Fruit fly (Drosophila melanogaster) whole organism, embryonic: Measurements from ENCODE around the gene Sr-CI.

Source experiments
- B-H1 ChIP-seq: fragments of 200-800 bp; sonication (Bioruptor generic); IDR thresholded peaks from 3 replicates; pipeline ENCODE4 v1.3.6; 2022; ENCODE audit warnings: missing biosample characterization, missing genetic modification characterization
- CG10267 ChIP-seq: fragments of 200-800 bp; sonication (Bioruptor generic); optimal IDR thresholded peaks from 2 replicates; lab custom pipeline; 2018; ENCODE audit warnings: missing biosample characterization, mild to moderate bottlenecking, missing genetic modification characterization, moderate library complexity
- CG10543 ChIP-seq: fragments of 200-800 bp; sonication (Bioruptor generic); optimal IDR thresholded peaks from 3 replicates; lab custom pipeline; 2017; ENCODE audit warnings: missing biosample characterization, mild to moderate bottlenecking, missing genetic modification characterization, moderate library complexity
- CG11093 ChIP-seq: fragments of 200-800 bp; sonication (Bioruptor generic); IDR thresholded peaks from 3 replicates; pipeline ENCODE4 v1.3.6; 2022; ENCODE audit warnings: missing biosample characterization, missing genetic modification characterization
- CG13624 ChIP-seq: fragments of 200-800 bp; sonication (Bioruptor generic); optimal IDR thresholded peaks from 2 replicates; lab custom pipeline; 2016; ENCODE audit warnings: missing biosample characterization, missing genetic modification characterization
- CG14014 ChIP-seq: fragments of 200-800 bp; sonication (Bioruptor generic); IDR thresholded peaks from 2 replicates; pipeline ENCODE4 v1.3.6; 2022; ENCODE audit warnings: missing biosample characterization, missing genetic modification characterization
- CG1647 ChIP-seq: fragments of 200-800 bp; sonication (Bioruptor generic); optimal IDR thresholded peaks from 3 replicates; lab custom pipeline; 2016; ENCODE audit warnings: missing biosample characterization, missing genetic modification characterization
- CG16815 ChIP-seq: fragments of 200-800 bp; sonication (Bioruptor generic); optimal IDR thresholded peaks from 3 replicates; lab custom pipeline; 2017; ENCODE audit warnings: missing biosample characterization, mild to moderate bottlenecking, missing genetic modification characterization
- CG18476 ChIP-seq: fragments of 200-800 bp; sonication (Bioruptor generic); optimal IDR thresholded peaks from 2 replicates; lab custom pipeline; 2016; ENCODE audit warnings: missing biosample characterization, mild to moderate bottlenecking, missing genetic modification characterization
- CG2712 ChIP-seq: fragments of 200-800 bp; optimal IDR thresholded peaks from 3 replicates; lab custom pipeline; 2019; ENCODE audit warnings: missing biosample characterization, mild to moderate bottlenecking, missing genetic modification characterization, moderate library complexity
- CG4328 ChIP-seq: fragments of 200-800 bp; sonication (Bioruptor generic); optimal IDR thresholded peaks from 3 replicates; lab custom pipeline; 2017; ENCODE audit warnings: missing biosample characterization, missing genetic modification reagents, missing genetic modification characterization
- CG4424 ChIP-seq: fragments of 200-800 bp; sonication (Bioruptor generic); optimal IDR thresholded peaks from 3 replicates; lab custom pipeline; 2016; ENCODE audit warnings: missing biosample characterization, missing genetic modification characterization
- CG4730 ChIP-seq: fragments of 200-800 bp; sonication (Bioruptor generic); IDR thresholded peaks from 2 replicates; pipeline ENCODE4 v1.3.6; 2022; ENCODE audit warnings: missing biosample characterization, missing genetic modification characterization
- CG6765 ChIP-seq: fragments of 200-800 bp; sonication (Bioruptor generic); optimal IDR thresholded peaks from 3 replicates; lab custom pipeline; 2017; ENCODE audit warnings: missing biosample characterization, mild to moderate bottlenecking, missing genetic modification characterization
- CG6791 ChIP-seq: fragments of 200-800 bp; sonication (Bioruptor generic); IDR thresholded peaks from 3 replicates; pipeline ENCODE4 v1.3.6; 2022; ENCODE audit warnings: missing biosample characterization, missing genetic modification characterization; ENCODE audit not compliant: partially characterized antibody
- CG7745 ChIP-seq: fragments of 200-800 bp; sonication (Bioruptor generic); optimal IDR thresholded peaks from 2 replicates; lab custom pipeline; 2018; ENCODE audit warnings: missing biosample characterization, mild to moderate bottlenecking, missing genetic modification characterization, moderate library complexity
- CTCF ChIP-seq: fragments of 200-800 bp; sonication (Bioruptor generic); optimal IDR thresholded peaks from 2 replicates; lab custom pipeline; 2017; ENCODE audit warnings: missing biosample characterization, mild to moderate bottlenecking, missing genetic modification characterization, moderate library complexity
- CkIIα-i1 ChIP-seq: fragments of 200-800 bp; sonication (Bioruptor generic); IDR thresholded peaks from 2 replicates; pipeline ENCODE4 v1.3.6; 2022; ENCODE audit warnings: missing biosample characterization, missing genetic modification characterization
- D19A ChIP-seq: fragments of 200-800 bp; optimal IDR thresholded peaks from 3 replicates; lab custom pipeline; 2019; ENCODE audit warnings: missing biosample characterization, mild to moderate bottlenecking, missing genetic modification characterization, moderate library complexity
- Deaf1 ChIP-seq: fragments of 200-800 bp; optimal IDR thresholded peaks from 3 replicates; lab custom pipeline; 2019; ENCODE audit warnings: missing biosample characterization, mild to moderate bottlenecking, missing genetic modification characterization, moderate library complexity
- Dfd ChIP-seq, 2 experiments: fragments of >200 bp; optimal IDR thresholded peaks; 2 replicates each; lab custom pipeline; 2017; ENCODE audit warnings: missing biosample characterization in 2 of 2, missing genetic modification characterization in 2 of 2
- Doc2 ChIP-seq: fragments of 200-800 bp; sonication (Bioruptor generic); IDR thresholded peaks from 2 replicates; pipeline ENCODE4 v1.3.6; 2022; ENCODE audit warnings: missing biosample characterization, missing genetic modification characterization
- E2f2 ChIP-seq: fragments of 200-800 bp; sonication (Bioruptor generic); IDR thresholded peaks from 2 replicates; pipeline ENCODE4 v1.3.6; 2022; ENCODE audit warnings: missing biosample characterization, missing genetic modification characterization
- Ets97D ChIP-seq: fragments of 200-800 bp; sonication (Bioruptor generic); optimal IDR thresholded peaks from 3 replicates; lab custom pipeline; 2016; ENCODE audit warnings: missing biosample characterization, missing genetic modification characterization
- Fer1 ChIP-seq: fragments of 200-800 bp; sonication (Bioruptor generic); optimal IDR thresholded peaks from 2 replicates; lab custom pipeline; 2017; ENCODE audit warnings: missing biosample characterization, mild to moderate bottlenecking, missing genetic modification characterization
- H2.0 ChIP-seq: fragments of 200-800 bp; sonication (Bioruptor generic); IDR thresholded peaks from 2 replicates; pipeline ENCODE4 v1.3.6; 2022; ENCODE audit warnings: missing biosample characterization, missing genetic modification characterization
- HLH4C ChIP-seq: fragments of 200-800 bp; sonication (Bioruptor generic); IDR thresholded peaks from 3 replicates; pipeline ENCODE4 v1.3.6; 2022; ENCODE audit warnings: missing biosample characterization, missing genetic modification characterization; ENCODE audit not compliant: partially characterized antibody
- Hand ChIP-seq: fragments of 200-800 bp; sonication (Bioruptor generic); optimal IDR thresholded peaks from 2 replicates; lab custom pipeline; 2017; ENCODE audit warnings: mild to moderate bottlenecking, missing biosample characterization, missing genetic modification reagents, missing genetic modification characterization
- Hr39 ChIP-seq: fragments of >200 bp; optimal IDR thresholded peaks from 2 replicates; lab custom pipeline; 2017
- Jarid2 ChIP-seq: fragments of 200-800 bp; sonication (Bioruptor generic); optimal IDR thresholded peaks from 3 replicates; lab custom pipeline; 2017; ENCODE audit warnings: mild to moderate bottlenecking, missing biosample characterization, missing genetic modification reagents, missing genetic modification characterization
- bcd ChIP-seq: fragments of 200-800 bp; sonication (Bioruptor generic); optimal IDR thresholded peaks from 2 replicates; lab custom pipeline; 2017; ENCODE audit warnings: missing biosample characterization, mild to moderate bottlenecking, missing genetic modification characterization
- bowl ChIP-seq: fragments of 200-800 bp; sonication (Bioruptor generic); IDR thresholded peaks from 2 replicates; pipeline ENCODE4 v1.3.6; 2022; ENCODE audit warnings: missing biosample characterization, missing genetic modification characterization
- cg ChIP-seq: fragments of 200-800 bp; sonication (Bioruptor generic); optimal IDR thresholded peaks from 3 replicates; lab custom pipeline; 2019; ENCODE audit warnings: missing biosample characterization, mild to moderate bottlenecking, missing genetic modification characterization, moderate library complexity
- chinmo ChIP-seq: fragments of 200-800 bp; sonication (Bioruptor generic); IDR thresholded peaks from 4 replicates; pipeline ENCODE4 v1.3.6; 2022; ENCODE audit warnings: missing biosample characterization, missing genetic modification characterization; ENCODE audit not compliant: partially characterized antibody
- crp ChIP-seq, 2 experiments: fragments of 200-800 bp; sonication (Bioruptor generic); optimal IDR thresholded peaks; 2 replicates in 1 of 2; 3 replicates in 1 of 2; lab custom pipeline; 2017; ENCODE audit warnings: missing biosample characterization in 2 of 2, missing genetic modification characterization in 2 of 2, mild to moderate bottlenecking in 1 of 2, moderate library complexity in 1 of 2
- lab ChIP-seq: fragments of 200-800 bp; sonication (Bioruptor generic); optimal IDR thresholded peaks from 3 replicates; lab custom pipeline; 2017; ENCODE audit warnings: missing biosample characterization, missing genetic modification characterization, mild to moderate bottlenecking, moderate library complexity, missing genetic modification reagents
- lbe ChIP-seq: fragments of 200-800 bp; sonication (Bioruptor generic); optimal IDR thresholded peaks from 2 replicates; lab custom pipeline; 2016; ENCODE audit warnings: missing biosample characterization, mild to moderate bottlenecking, missing genetic modification characterization
- lov ChIP-seq, 2 experiments: fragments of 200-800 bp in 1 of 2; fragments of >200 bp in 1 of 2; sonication (Bioruptor generic) in 1 of 2; IDR thresholded peaks in 1 of 2; optimal IDR thresholded peaks in 1 of 2; 2 replicates in 1 of 2; 3 replicates in 1 of 2; pipeline versions ENCODE4 v1.3.6 to Lab custom; 2017 to 2022; ENCODE audit warnings: missing biosample characterization in 1 of 2, missing genetic modification characterization in 1 of 2
- sd ChIP-seq: fragments of 200-800 bp; sonication (Bioruptor generic); optimal IDR thresholded peaks from 3 replicates; lab custom pipeline; 2018; ENCODE audit warnings: missing biosample characterization, mild to moderate bottlenecking, missing genetic modification characterization, moderate library complexity
- sens ChIP-seq: fragments of 200-800 bp; sonication (Bioruptor generic); peaks from one replicate; lab custom pipeline; 2016; ENCODE audit warnings: missing biosample characterization, missing genetic modification characterization
- sim ChIP-seq: fragments of 200-800 bp; sonication (Bioruptor generic); IDR thresholded peaks from 2 replicates; pipeline ENCODE4 v1.3.6; 2022; ENCODE audit warnings: missing biosample characterization, missing genetic modification characterization
- tio ChIP-seq: fragments of 200-800 bp; sonication (Bioruptor generic); optimal IDR thresholded peaks from 2 replicates; lab custom pipeline; 2017; ENCODE audit warnings: missing biosample characterization, missing genetic modification characterization, inconsistent platforms
- twi ChIP-seq: fragments of 200-800 bp; optimal IDR thresholded peaks from 2 replicates; lab custom pipeline; 2019; ENCODE audit warnings: missing biosample characterization, mild to moderate bottlenecking, missing genetic modification characterization, moderate library complexity
- vfl ChIP-seq: fragments of 200-800 bp; sonication (Bioruptor generic); optimal IDR thresholded peaks from 2 replicates; lab custom pipeline; 2016; ENCODE audit warnings: missing biosample characterization, missing genetic modification characterization

Sr-CI gene

dm6 chr2L:4084166-4084565 is 37.3 kb upstream of the Sr-CI start (continued):
- TF ChIP-seq Deaf1 = peak; percentile 22

DNA sequence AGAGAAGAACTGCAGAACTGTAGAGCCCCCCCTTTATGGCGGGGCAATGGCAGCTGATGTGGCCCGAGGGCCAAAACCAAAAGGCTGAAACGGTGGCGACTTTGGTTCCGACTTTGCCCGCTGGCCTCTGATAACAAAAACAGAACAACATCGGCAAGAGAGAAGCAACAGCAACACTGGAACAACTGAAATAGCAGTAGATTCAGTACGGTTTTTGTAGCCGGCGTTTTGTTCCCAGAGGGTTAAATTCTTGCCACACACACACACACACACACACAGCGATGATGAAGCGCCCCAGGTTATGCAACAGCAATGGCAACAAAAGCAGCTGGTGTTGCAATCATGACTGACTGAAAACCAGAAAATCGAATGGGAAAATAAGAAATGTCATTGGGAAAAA is 31.9 kb upstream of the Sr-CI start:
- TF ChIP-seq CG14014 (GFP tag; lab: Robert Waterston, UW) (no peak), CkIIα-i1 (GFP tag; lab: Robert Waterston, UW) (no peak), CG4424 (GFP tag; lab: Kevin White, UChicago) (peak; percentile 52), CG18476 (no peak), sens (GFP tag; lab: Kevin White, UChicago) (peak; percentile 57), cg (GFP tag; lab: Kevin White, UChicago) (peak; percentile 35)

DNA sequence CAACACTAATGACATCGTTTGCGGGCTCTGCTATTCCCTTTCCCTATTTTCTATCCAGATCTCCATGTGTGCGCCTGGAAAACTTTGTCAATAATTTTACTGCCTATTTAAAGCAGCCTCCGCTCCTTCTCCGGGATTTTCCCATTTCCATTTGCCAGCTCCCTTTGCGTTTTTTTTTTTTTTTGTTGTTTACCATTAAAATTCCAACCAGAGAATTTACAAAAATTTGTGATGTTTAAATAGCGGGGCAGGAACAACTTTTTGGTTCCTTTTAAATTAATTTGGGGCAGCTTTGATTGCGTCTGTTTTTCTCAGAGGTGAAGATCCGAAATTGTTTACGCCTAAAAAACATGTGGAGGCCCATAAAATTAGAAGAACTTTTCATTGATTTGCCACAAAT is 29.8 kb upstream of the Sr-CI start:
- TF ChIP-seq CG10543 (GFP tag; lab: Kevin White, UChicago) (no peak), lov (optimal IDR thresholded peaks at IDR 0.05; lab: Kevin White, UChicago) (no peak), lov (GFP tag; IDR thresholded peaks at IDR 0.05; lab: Robert Waterston, UW) (no peak), CG7745 (tag; lab: Kevin White, UChicago) (peak; percentile 46), CG4328 (GFP tag; lab: Kevin White, UChicago) (no peak), sens (GFP tag; lab: Kevin White, UChicago) (peak; percentile 74), CG6765 (GFP tag; lab: Kevin White, UChicago) (no peak), sd (tag; lab: Kevin White, UChicago) (peak; percentile 92), twi (tag; lab: Kevin White, UChicago) (peak; percentile 60)
- TF ChIP-seq, all 482 proteins: peak for 4

dm6 chr2L:4093728-4094324 is 27.7 kb upstream of the Sr-CI start:
- TF ChIP-seq E2f2 (GFP tag; lab: Robert Waterston, UW) = peak; percentile 44; the same call in 1 of the 2 replicates
- peak; percentile 11 for TF ChIP-seq vfl (GFP tag; lab: Kevin White, UChicago)
- TF ChIP-seq Doc2 (GFP tag; lab: Robert Waterston, UW) = peak; percentile 68
- peak; percentile 63 for TF ChIP-seq CG4730 (GFP tag; lab: Robert Waterston, UW)
- TF ChIP-seq chinmo (GFP tag; lab: Robert Waterston, UW) = no peak
- no peak for TF ChIP-seq Dfd (GFP tag; optimal IDR thresholded peaks at IDR 0.05; lab: Kevin White, UChicago)
- TF ChIP-seq bcd = peak; percentile 64
- peak; percentile 65 for TF ChIP-seq tio
- peak; percentile 33 for TF ChIP-seq Jarid2 (GFP tag; lab: Kevin White, UChicago)
- peak; percentile 20 for TF ChIP-seq Ets97D
- TF ChIP-seq Hr39 (lab: Kevin White, UChicago) = no peak
- TF ChIP-seq crp (GFP tag; optimal IDR thresholded peaks at IDR 0.05; lab: Kevin White, UChicago) = peak in 1 of 2 experiments; percentile 30
- peak; percentile 57 for TF ChIP-seq Hand (GFP tag; lab: Kevin White, UChicago)
- peak; percentile 73 for TF ChIP-seq H2.0 (GFP tag; lab: Robert Waterston, UW)
- TF ChIP-seq lbe (GFP tag; lab: Kevin White, UChicago) = no peak
- TF ChIP-seq CG2712 (tag; lab: Kevin White, UChicago) = peak; percentile 82
- no peak for TF ChIP-seq CG10543 (GFP tag; lab: Kevin White, UChicago)
- peak; percentile 63 for TF ChIP-seq CG10267
- peak; percentile 70 for TF ChIP-seq CG11093 (GFP tag; lab: Robert Waterston, UW)
- TF ChIP-seq HLH4C (GFP tag; lab: Robert Waterston, UW) = no peak
- TF ChIP-seq CG16815 (GFP tag; lab: Kevin White, UChicago) = peak; percentile 52
- TF ChIP-seq CG1647 = peak; percentile 69
- TF ChIP-seq bowl (GFP tag; lab: Robert Waterston, UW) = no peak; the same call in 1 of the 2 replicates
- peak; percentile 80 for TF ChIP-seq CG4424 (GFP tag; lab: Kevin White, UChicago)
- 0 out of 2 replicates have a peak, but pooled peaks have one; percentile 44 for TF ChIP-seq sim (GFP tag; lab: Robert Waterston, UW)
- no peak for TF ChIP-seq CTCF (GFP tag; lab: Kevin White, UChicago)
- TF ChIP-seq D19A (tag; lab: Kevin White, UChicago) = peak; percentile 57
- TF ChIP-seq B-H1 (GFP tag; lab: Robert Waterston, UW) = peak; percentile 76
- TF ChIP-seq lab (GFP tag; lab: Kevin White, UChicago) = peak; percentile 79
- peak; percentile 53 for TF ChIP-seq CG13624 (GFP tag; lab: Kevin White, UChicago)
- TF ChIP-seq CG6791 (GFP tag; lab: Robert Waterston, UW) = no peak
- TF ChIP-seq Fer1 (GFP tag; lab: Kevin White, UChicago) = peak; percentile 70
